Worm (Caenorhabditis elegans) whole organism, L4/young adult: ENCODE measurements around the gene gdi-1.
"Not testable (repeated sequence)": the region's sequence is repeated elsewhere in the genome, so short reads cannot be mapped to it uniquely, and the experiment has no call there.

Experiments used
- W03F9.2 ChIP-seq: fragments of 150-350 bp; optimal IDR thresholded peaks from 2 replicates; lab custom pipeline; 2014; ENCODE audit warnings: missing biosample characterization, missing genetic modification characterization
- dao-5 ChIP-seq: sonication (generic microtip); optimal IDR thresholded peaks from 2 replicates; lab custom pipeline; 2016; ENCODE audit warnings: missing genotype, missing genetic modification characterization, moderate library complexity, missing compliant biosample characterization
- him-1 ChIP-seq: sonication (generic microtip); optimal IDR thresholded peaks from 2 replicates; lab custom pipeline; 2016; ENCODE audit warnings: missing genotype, missing genetic modification reagents, missing genetic modification characterization, missing compliant biosample characterization

DNA sequence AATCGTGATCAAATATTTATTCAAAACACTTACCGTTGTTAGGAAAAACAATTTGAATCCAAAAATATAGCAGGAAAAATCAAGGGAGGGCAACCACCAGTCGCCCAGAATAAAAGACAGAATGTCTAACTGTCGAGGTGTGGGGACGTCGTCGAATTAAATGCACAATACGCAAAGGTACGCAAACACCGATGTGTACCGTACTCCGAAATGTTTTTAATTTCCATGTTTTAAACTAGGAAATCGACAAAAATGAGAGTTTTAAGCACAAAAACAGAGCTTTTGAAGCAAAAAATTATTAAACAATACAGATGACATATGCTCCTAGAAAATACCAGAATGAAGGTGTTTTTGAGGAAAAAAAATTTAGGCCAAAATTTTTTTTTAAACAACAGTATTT lies 18.2 kb downstream of the gdi-1 start, which contains the start of gene Y57G11C.51:
- TF ChIP-seq him-1; dao-5 (tag; lab: Kevin White, UChicago); W03F9.2 (tag; lab: Kevin White, UChicago): not testable (repeated sequence)
